Worm (Caenorhabditis elegans) whole organism, L4 larva: ENCODE results near the gene Y69A2AR.47.

Source experiments
- F10B5.3 ChIP-seq: sonication (generic microtip); optimal IDR thresholded peaks from 2 replicates; lab custom pipeline; 2016; ENCODE audit warnings: mild to moderate bottlenecking, missing genetic modification characterization, missing compliant biosample characterization
- F44E2.7 ChIP-seq: fragments of 200-800 bp; sonication (Bioruptor generic); IDR thresholded peaks from 2 replicates; pipeline ENCODE4 v2.1.2; 2022; ENCODE audit warnings: missing genetic modification characterization, missing compliant biosample characterization
- R02D3.7 ChIP-seq: fragments of 150-350 bp; sonication (generic microtip); optimal IDR thresholded peaks from 3 replicates; lab custom pipeline; 2014; ENCODE audit warnings: missing biosample characterization, missing genetic modification characterization
- T26A8.4 ChIP-seq: fragments of 200-800 bp; sonication (Bioruptor generic); IDR thresholded peaks from 2 replicates; pipeline ENCODE4 v1.3.6; 2022; ENCODE audit warnings: missing genetic modification characterization, missing compliant biosample characterization
- aha-1 ChIP-seq: fragments of 150-350 bp; peaks from one replicate; lab custom pipeline; 2014; ENCODE audit warnings: missing biosample characterization, missing genetic modification characterization
- ama-1 ChIP-seq: fragments of 150-350 bp; optimal IDR thresholded peaks from 2 replicates; lab custom pipeline; 2014; ENCODE audit warnings: inconsistent platforms, mixed read lengths
- ceh-28 ChIP-seq: fragments of 150-350 bp; optimal IDR thresholded peaks from 2 replicates; lab custom pipeline; 2014; ENCODE audit warnings: missing biosample characterization, missing genetic modification reagents, missing genetic modification characterization
- ceh-32 ChIP-seq: sonication (generic microtip); optimal IDR thresholded peaks from 2 replicates; lab custom pipeline; 2016; ENCODE audit warnings: mild to moderate bottlenecking, missing genetic modification characterization, missing compliant biosample characterization; ENCODE audit not compliant: poor library complexity
- ceh-82 ChIP-seq: sonication (generic microtip); optimal IDR thresholded peaks from 2 replicates; lab custom pipeline; 2017; ENCODE audit warnings: missing biosample characterization, missing genetic modification characterization
- ces-1 ChIP-seq: fragments of 150-350 bp; sonication (generic microtip); optimal IDR thresholded peaks from 4 replicates; lab custom pipeline; 2014; ENCODE audit warnings: missing biosample characterization, missing genetic modification reagents, missing genetic modification characterization
- cey-2 ChIP-seq: sonication (generic microtip); optimal IDR thresholded peaks from 3 replicates; lab custom pipeline; 2017; ENCODE audit warnings: missing genetic modification characterization, mild to moderate bottlenecking, missing compliant biosample characterization, antibody characterized with exemption, borderline replicate concordance; ENCODE audit not compliant: insufficient read depth
- ctbp-1 ChIP-seq: fragments of 200-800 bp; sonication (Bioruptor generic); IDR thresholded peaks from 2 replicates; pipeline ENCODE4 v1.3.6; 2022; ENCODE audit warnings: missing genetic modification reagents, missing genetic modification characterization, missing compliant biosample characterization
- daf-8 ChIP-seq: fragments of 200-800 bp; sonication (Bioruptor generic); IDR thresholded peaks from 2 replicates; pipeline ENCODE4 v1.3.6; 2022; ENCODE audit warnings: missing genetic modification characterization, missing compliant biosample characterization
- dpl-1 ChIP-seq: fragments of 150-350 bp; optimal IDR thresholded peaks from 2 replicates; lab custom pipeline; 2014; ENCODE audit warnings: missing biosample characterization, missing genetic modification reagents, missing genetic modification characterization
- egl-43 ChIP-seq: fragments of 200-800 bp; sonication (Bioruptor generic); IDR thresholded peaks from 2 replicates; pipeline ENCODE4 v1.3.6; 2022; ENCODE audit warnings: missing genetic modification reagents, missing genetic modification characterization, missing compliant biosample characterization
- fos-1 ChIP-seq: fragments of 150-350 bp; optimal IDR thresholded peaks from 2 replicates; lab custom pipeline; 2014; ENCODE audit warnings: missing biosample characterization, missing genetic modification characterization
- gei-8 ChIP-seq: fragments of 200-800 bp; sonication (Bioruptor generic); optimal IDR thresholded peaks from 2 replicates; lab custom pipeline; 2018; ENCODE audit warnings: mild to moderate bottlenecking, missing genetic modification characterization, missing compliant biosample characterization
- hmg-1.1 ChIP-seq: fragments of 200-800 bp; sonication (Bioruptor generic); IDR thresholded peaks from 2 replicates; pipeline ENCODE4 v1.3.6; 2022; ENCODE audit warnings: missing genetic modification reagents, missing genetic modification characterization, missing compliant biosample characterization
- madf-5 ChIP-seq, 2 experiments: fragments of 200-800 bp; sonication (Bioruptor generic); IDR thresholded peaks; 2 replicates each; pipeline ENCODE4 v1.3.6; 2022; ENCODE audit warnings: missing compliant biosample characterization in 2 of 2, missing genetic modification characterization in 2 of 2
- mdt-29 ChIP-seq: fragments of 200-800 bp; sonication (Bioruptor generic); IDR thresholded peaks from 2 replicates; pipeline ENCODE4 v1.3.6; 2022; ENCODE audit warnings: missing genetic modification reagents, missing genetic modification characterization, missing compliant biosample characterization
- nhr-102 ChIP-seq: sonication (generic microtip); optimal IDR thresholded peaks from 2 replicates; lab custom pipeline; 2016; ENCODE audit warnings: mild to moderate bottlenecking, missing genetic modification characterization, moderate library complexity, missing compliant biosample characterization
- nhr-11 ChIP-seq: fragments of 150-350 bp; optimal IDR thresholded peaks from 2 replicates; lab custom pipeline; 2014; ENCODE audit warnings: missing biosample characterization, missing genetic modification characterization
- nhr-25 ChIP-seq: sonication (generic microtip); optimal IDR thresholded peaks from 2 replicates; lab custom pipeline; 2017; ENCODE audit warnings: missing genetic modification characterization, mild to moderate bottlenecking, missing compliant biosample characterization, antibody characterized with exemption, moderate library complexity, borderline replicate concordance; ENCODE audit not compliant: insufficient read depth
- nhr-28 ChIP-seq: fragments of 150-350 bp; optimal IDR thresholded peaks from 2 replicates; lab custom pipeline; 2014; ENCODE audit warnings: missing biosample characterization, missing genetic modification characterization
- nhr-48 ChIP-seq: sonication (generic microtip); optimal IDR thresholded peaks from 2 replicates; lab custom pipeline; 2016; ENCODE audit warnings: mild to moderate bottlenecking, missing genetic modification characterization, missing compliant biosample characterization
- set-16 ChIP-seq: fragments of 200-800 bp; sonication (Bioruptor generic); IDR thresholded peaks from 2 replicates; pipeline ENCODE4 v1.3.6; 2022; ENCODE audit warnings: missing genetic modification reagents, missing genetic modification characterization, missing compliant biosample characterization
- skn-1 ChIP-seq: fragments of 150-350 bp; optimal IDR thresholded peaks from 2 replicates; lab custom pipeline; 2014; ENCODE audit warnings: missing biosample characterization, missing genetic modification characterization
- tra-1 ChIP-seq: fragments of 200-800 bp; sonication (Bioruptor generic); IDR thresholded peaks from 2 replicates; pipeline ENCODE4 v1.3.6; 2022; ENCODE audit warnings: missing genetic modification reagents, missing genetic modification characterization, missing compliant biosample characterization
- unc-62 ChIP-seq, 3 experiments: fragments of 150-350 bp in 1 of 3; sonication (generic microtip); optimal IDR thresholded peaks in 2 of 3; peaks in 1 of 3; 1 replicate in 1 of 3; 2 replicates in 2 of 3; lab custom pipeline; 2014 to 2017; ENCODE audit warnings: missing biosample characterization in 3 of 3, missing genetic modification characterization in 3 of 3, missing genetic modification reagents in 3 of 3, missing genotype in 1 of 3
- vab-7 ChIP-seq: fragments of 200-800 bp; sonication (Bioruptor generic); IDR thresholded peaks from 2 replicates; pipeline ENCODE4 v1.3.6; 2022; ENCODE audit warnings: missing genetic modification reagents, missing genetic modification characterization, missing compliant biosample characterization
- ztf-7 ChIP-seq: fragments of 150-350 bp; optimal IDR thresholded peaks from 2 replicates; lab custom pipeline; 2014; ENCODE audit warnings: missing biosample characterization, missing genetic modification characterization

The Y69A2AR.47 gene

ce11 chrIV:2597417-2597816, at the start of gene Y69A2AR.47:
Gene Y69A2AR.47 (plus strand): TSS chrIV:2597717.
- TF ChIP-seq ceh-82 (no peak), skn-1 (tag; lab: Kevin White, UChicago) (no peak), ceh-32 (tag; lab: Kevin White, UChicago) (no peak), daf-8 (GFP tag; lab: Robert Waterston, UW) (no peak), dpl-1 (GFP tag; lab: Kevin White, UChicago) (no peak), tra-1 (GFP tag; lab: Robert Waterston, UW) (no peak), ces-1 (GFP tag; lab: Kevin White, UChicago) (no peak), ama-1 (lab: Kevin White, UChicago) (no peak), nhr-28 (no peak), gei-8 (GFP tag; lab: Kevin White, UChicago) (no peak), R02D3.7 (tag; lab: Kevin White, UChicago) (no peak), T26A8.4 (GFP tag; lab: Robert Waterston, UW) (no peak), ztf-7 (no peak)

ce11 chrIV:2548766-2549165, 48.8 kb upstream of the Y69A2AR.47 start:
- TF ChIP-seq unc-62 (GFP tag; optimal IDR thresholded peaks at IDR 0.05 in 1 of 2; lab: Kevin White, UChicago) (peak in 1 of 2 experiments; percentile 32), unc-62 (tag; optimal IDR thresholded peaks at IDR 0.05; lab: Kevin White, UChicago) (no peak), fos-1 (tag; lab: Kevin White, UChicago) (no peak), ceh-28 (tag; lab: Kevin White, UChicago) (peak; percentile 85), aha-1 (tag; lab: Kevin White, UChicago) (peak; percentile 47), nhr-48 (no peak), nhr-11 (tag; lab: Kevin White, UChicago) (no peak)
- TF ChIP-seq, all 104 proteins: peak for 3

- TF ChIP-seq nhr-102 (tag; lab: Kevin White, UChicago) (no peak), ceh-28 (tag; lab: Kevin White, UChicago) (peak; percentile 81)
- TF ChIP-seq, all 104 proteins: peak for 1
Observed at ce11 chrIV:2549542-2549941, 48.0 kb upstream of the Y69A2AR.47 start.

- TF ChIP-seq hmg-1.1 = no peak
- TF ChIP-seq ceh-28 (tag; lab: Kevin White, UChicago) = peak; percentile 87
Observed at ce11 chrIV:2551418-2551817, 46.1 kb upstream of the Y69A2AR.47 start, which contains the start of gene Y69A2AR.23. Gene Y69A2AR.23 (minus strand): TSS chrIV:2551684.

ce11 chrIV:2551838-2552237, 45.7 kb upstream of the Y69A2AR.47 start:
- TF ChIP-seq set-16 (GFP tag; lab: Robert Waterston, UW) = peak; percentile 87
- no peak for TF ChIP-seq ctbp-1 (GFP tag; lab: Robert Waterston, UW)
- TF ChIP-seq F44E2.7 (GFP tag; lab: Robert Waterston, UW) = 0 out of 2 replicates have a peak, but pooled peaks have one; percentile 56
- no peak for TF ChIP-seq T26A8.4 (GFP tag; lab: Robert Waterston, UW)
- TF ChIP-seq madf-5 (GFP tag; IDR thresholded peaks at IDR 0.05; lab: Robert Waterston, UW) = no peak
- TF ChIP-seq daf-8 (GFP tag; lab: Robert Waterston, UW) = no peak
- no peak for TF ChIP-seq mdt-29 (GFP tag; lab: Robert Waterston, UW)
- TF ChIP-seq F10B5.3 (tag; lab: Kevin White, UChicago) = no peak
- TF ChIP-seq vab-7 (GFP tag; lab: Robert Waterston, UW) = no peak
- TF ChIP-seq egl-43 (GFP tag; lab: Robert Waterston, UW) = peak; percentile 52; the same call in 1 of the 2 replicates
- TF ChIP-seq, all 104 proteins: peak for 3

ce11 chrIV:2552276-2552675, 45.2 kb upstream of the Y69A2AR.47 start:
- peak; percentile 81 for TF ChIP-seq ceh-28 (tag; lab: Kevin White, UChicago)
- TF ChIP-seq cey-2 = no peak
- TF ChIP-seq nhr-25 = no peak
- no peak for TF ChIP-seq nhr-28
- TF ChIP-seq, all 104 proteins: peak for 1
